Worm (Caenorhabditis elegans) whole organism, young adult: ENCODE data around the gene Y57G7A.6.

Source experiments
- B0019.2 ChIP-seq: fragments of 200-800 bp; sonication (Bioruptor generic); conservative IDR thresholded peaks from 2 replicates; pipeline ENCODE4 v1.3.6; 2022; ENCODE audit warnings: missing genetic modification reagents, missing genetic modification characterization, missing compliant biosample characterization
- K11D2.4 ChIP-seq: fragments of 200-800 bp; sonication (Bioruptor generic); IDR thresholded peaks from 2 replicates; pipeline ENCODE4 v1.3.6; 2022; ENCODE audit warnings: missing genetic modification reagents, missing genetic modification characterization, missing compliant biosample characterization
- ZK185.1 ChIP-seq: sonication (generic microtip); optimal IDR thresholded peaks from 2 replicates; lab custom pipeline; 2016; ENCODE audit warnings: mild to moderate bottlenecking, missing genetic modification characterization, missing compliant biosample characterization; ENCODE audit not compliant: poor library complexity, severe bottlenecking
- attf-5 ChIP-seq: fragments of 200-800 bp; sonication (Bioruptor generic); optimal IDR thresholded peaks from 2 replicates; lab custom pipeline; 2018; ENCODE audit warnings: mild to moderate bottlenecking, missing genetic modification characterization, missing compliant biosample characterization
- ceh-40 ChIP-seq: fragments of 200-800 bp; sonication (Bioruptor generic); IDR thresholded peaks from 2 replicates; pipeline ENCODE4 v1.3.6; 2022; ENCODE audit warnings: missing genetic modification characterization, missing compliant biosample characterization
- tbp1 ChIP-seq: fragments of 200-800 bp; sonication (Bioruptor generic); optimal IDR thresholded peaks from 2 replicates; lab custom pipeline; 2018; ENCODE audit warnings: mild to moderate bottlenecking, missing genetic modification characterization, missing compliant biosample characterization
- unc-130 ChIP-seq: sonication (generic microtip); optimal IDR thresholded peaks from 2 replicates; lab custom pipeline; 2016; ENCODE audit warnings: missing genetic modification reagents, missing genetic modification characterization, missing compliant biosample characterization
- ztf-22 ChIP-seq: fragments of 200-800 bp; sonication (Bioruptor generic); optimal IDR thresholded peaks from 2 replicates; lab custom pipeline; 2018; ENCODE audit warnings: mild to moderate bottlenecking, missing genetic modification characterization, moderate library complexity, missing compliant biosample characterization

DNA sequence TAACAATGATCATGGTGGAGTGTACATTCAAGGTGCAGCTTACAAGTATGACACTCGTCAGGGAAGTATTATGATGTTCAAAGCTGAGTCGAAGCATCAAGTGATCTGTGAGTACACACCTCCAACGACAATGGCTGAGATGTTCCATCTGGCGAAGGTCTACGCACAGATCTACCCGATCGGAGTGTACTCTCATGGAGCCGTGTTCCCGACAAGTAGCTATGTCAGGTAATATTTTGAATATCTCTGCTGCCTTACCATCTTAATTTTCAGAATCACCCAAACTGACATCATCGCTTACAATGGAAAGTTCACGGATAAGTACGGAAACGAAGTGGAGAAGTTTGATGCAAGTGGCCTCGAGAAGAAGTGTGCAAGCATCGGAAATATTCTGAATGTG lies 28.7 kb downstream of the Y57G7A.6 start:
- TF ChIP-seq ceh-40 (GFP tag; lab: Robert Waterston, UW) (no peak), attf-5 (GFP tag; lab: Kevin White, UChicago) (no peak), unc-130 (GFP tag; lab: Kevin White, UChicago) (no peak), ztf-22 (no peak), tbp1 (GFP tag; lab: Kevin White, UChicago) (no peak), ZK185.1 (no peak), K11D2.4 (no peak), B0019.2 (no peak)
